Worm (Caenorhabditis elegans): ENCODE results near the gene cyn-7.

DNA sequence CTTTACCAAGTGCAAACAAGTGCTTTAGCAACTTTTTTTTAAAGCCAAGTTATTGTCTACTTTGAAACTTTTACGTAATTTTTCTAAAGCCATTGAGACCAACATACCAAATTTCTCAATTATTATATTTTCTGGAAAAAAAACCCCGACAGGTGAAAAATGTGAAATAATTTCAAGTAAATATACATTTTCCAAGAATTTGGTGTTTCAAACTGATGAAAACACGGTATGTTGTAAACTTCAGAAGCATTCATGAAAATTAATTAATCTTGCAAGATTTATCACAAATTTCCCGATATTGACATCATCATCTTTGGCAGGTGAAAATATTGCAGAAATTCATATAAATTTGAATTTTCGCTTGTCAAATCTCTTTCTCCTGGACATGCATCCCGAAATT lies 24.5 kb downstream of the cyn-7 start, which contains the start of gene srz-11:
- no peak for TF ChIP-seq ama-1 (optimal IDR thresholded peaks at IDR 0.05)
- TF ChIP-seq elt-3 (tag; optimal IDR thresholded peaks at IDR 0.05): no peak
